Worm (Caenorhabditis elegans) whole organism, L4/young adult: ENCODE results near the gene fbxb-98.

Source experiments
- dao-5 ChIP-seq: sonication (generic microtip); optimal IDR thresholded peaks from 2 replicates; lab custom pipeline; 2016; ENCODE audit warnings: missing genotype, missing genetic modification characterization, moderate library complexity, missing compliant biosample characterization
- him-1 ChIP-seq: sonication (generic microtip); optimal IDR thresholded peaks from 2 replicates; lab custom pipeline; 2016; ENCODE audit warnings: missing genotype, missing genetic modification reagents, missing genetic modification characterization, missing compliant biosample characterization

DNA sequence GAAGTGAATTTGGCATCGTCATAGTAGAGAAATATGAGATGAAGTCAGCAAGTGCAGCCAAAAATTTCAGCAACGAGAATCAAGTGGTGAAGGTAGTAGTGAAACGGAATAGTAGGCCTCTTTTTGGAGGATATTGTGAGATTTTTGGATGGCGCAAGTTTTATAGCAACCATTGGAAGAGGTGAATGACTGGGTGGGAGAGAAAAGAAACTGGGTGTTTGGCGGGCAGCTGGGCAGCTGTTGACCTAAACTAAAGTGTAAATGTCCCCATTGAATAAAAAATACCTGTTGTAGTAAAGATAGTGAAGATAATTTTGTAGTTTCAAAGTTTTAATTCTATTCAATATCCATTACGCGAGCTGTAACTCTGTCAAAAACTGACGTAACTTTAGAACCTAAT lies 46.4 kb upstream of the fbxb-98 start:
- TF ChIP-seq dao-5 (tag; lab: Kevin White, UChicago) (no peak), him-1 (no peak)
